Fruit fly (Drosophila melanogaster) whole organism, embryonic: ENCODE measurements around the gene Ankle2.

ENCODE experiments used
- Atf6 ChIP-seq: fragments of 200-800 bp; sonication (Bioruptor generic); IDR thresholded peaks from 2 replicates; pipeline ENCODE4 v1.3.6; 2022; ENCODE audit warnings: missing biosample characterization, missing genetic modification characterization
- Bdp1 ChIP-seq: fragments of 200-800 bp; sonication (Bioruptor generic); optimal IDR thresholded peaks from 3 replicates; lab custom pipeline; 2016; ENCODE audit warnings: missing biosample characterization, missing genetic modification characterization
- CG10366 ChIP-seq: fragments of 200-800 bp; sonication (Bioruptor generic); IDR thresholded peaks from 2 replicates; pipeline ENCODE4 v1.3.6; 2022; ENCODE audit warnings: missing biosample characterization, missing genetic modification characterization
- CG10462 ChIP-seq: fragments of 200-800 bp; sonication (Bioruptor generic); optimal IDR thresholded peaks from 2 replicates; lab custom pipeline; 2016; ENCODE audit warnings: missing biosample characterization, missing genetic modification characterization
- CG10654 ChIP-seq: fragments of 200-800 bp; sonication (Bioruptor generic); optimal IDR thresholded peaks from 2 replicates; lab custom pipeline; 2016; ENCODE audit warnings: missing biosample characterization, missing genetic modification characterization
- CG10959 ChIP-seq: fragments of 200-800 bp; sonication (Bioruptor generic); IDR thresholded peaks from 2 replicates; pipeline ENCODE4 v1.3.6; 2022; ENCODE audit warnings: missing biosample characterization, missing genetic modification characterization
- CG11398 ChIP-seq: fragments of 200-800 bp; sonication (Bioruptor generic); optimal IDR thresholded peaks from 2 replicates; lab custom pipeline; 2016; ENCODE audit warnings: missing biosample characterization, missing genetic modification characterization
- CG11560 ChIP-seq: fragments of 200-800 bp; sonication (Bioruptor generic); IDR thresholded peaks from 3 replicates; pipeline ENCODE4 v1.3.6; 2022; ENCODE audit warnings: missing biosample characterization, missing genetic modification characterization
- CG13624 ChIP-seq: fragments of 200-800 bp; sonication (Bioruptor generic); optimal IDR thresholded peaks from 2 replicates; lab custom pipeline; 2016; ENCODE audit warnings: missing biosample characterization, missing genetic modification characterization
- CG1603 ChIP-seq: fragments of 200-800 bp; sonication (Bioruptor generic); optimal IDR thresholded peaks from 2 replicates; lab custom pipeline; 2019; ENCODE audit warnings: missing biosample characterization, mild to moderate bottlenecking, missing genetic modification characterization, moderate library complexity
- CG17186 ChIP-seq: fragments of 200-800 bp; sonication (Bioruptor generic); optimal IDR thresholded peaks from 3 replicates; lab custom pipeline; 2017; ENCODE audit warnings: missing biosample characterization, missing genetic modification reagents, missing genetic modification characterization
- CG31388 ChIP-seq: fragments of 200-800 bp; sonication (Bioruptor generic); optimal IDR thresholded peaks from 2 replicates; lab custom pipeline; 2016; ENCODE audit warnings: missing biosample characterization, missing genetic modification characterization
- CG3726 ChIP-seq: fragments of 200-800 bp; sonication (Bioruptor generic); IDR thresholded peaks from 3 replicates; pipeline ENCODE4, ENCODE4 v1.3.6; 2022; ENCODE audit warnings: missing biosample characterization, missing genetic modification characterization
- CG4820 ChIP-seq: fragments of 200-800 bp; sonication (Bioruptor generic); optimal IDR thresholded peaks from 3 replicates; lab custom pipeline; 2016; ENCODE audit warnings: missing biosample characterization, missing genetic modification characterization
- CG7786 ChIP-seq: fragments of 200-800 bp; sonication (Bioruptor generic); optimal IDR thresholded peaks from 2 replicates; lab custom pipeline; 2016; ENCODE audit warnings: missing biosample characterization, missing genetic modification characterization
- CG8281 ChIP-seq: fragments of 200-800 bp; sonication (Bioruptor generic); optimal IDR thresholded peaks from 2 replicates; lab custom pipeline; 2018; ENCODE audit warnings: missing biosample characterization, mild to moderate bottlenecking, missing genetic modification characterization, moderate library complexity
- CG9437 ChIP-seq: fragments of 200-800 bp; sonication (Bioruptor generic); optimal IDR thresholded peaks from 2 replicates; lab custom pipeline; 2018; ENCODE audit warnings: missing biosample characterization, mild to moderate bottlenecking, missing genetic modification characterization
- Dip2 ChIP-seq: fragments of 200-800 bp; sonication (Bioruptor generic); IDR thresholded peaks from 2 replicates; pipeline ENCODE4 v1.3.6; 2022; ENCODE audit warnings: missing biosample characterization, missing genetic modification characterization
- Gug ChIP-seq: fragments of 200-800 bp; sonication (Bioruptor generic); IDR thresholded peaks from 4 replicates; pipeline ENCODE4 v1.3.6; 2022; ENCODE audit warnings: missing biosample characterization, missing genetic modification characterization
- Hmx ChIP-seq: fragments of 200-800 bp; sonication (Bioruptor generic); optimal IDR thresholded peaks from 2 replicates; lab custom pipeline; 2016; ENCODE audit warnings: missing biosample characterization, missing genetic modification characterization
- Mrtf ChIP-seq: fragments of 200-800 bp; sonication (Bioruptor generic); IDR thresholded peaks from 3 replicates; pipeline ENCODE4 v1.3.6; 2022; ENCODE audit warnings: missing biosample characterization, missing genetic modification characterization
- NC2β ChIP-seq: fragments of 200-800 bp; sonication (Bioruptor generic); optimal IDR thresholded peaks from 2 replicates; lab custom pipeline; 2016; ENCODE audit warnings: missing biosample characterization, missing genetic modification characterization
- Rx ChIP-seq: fragments of 200-800 bp; sonication (Bioruptor generic); IDR thresholded peaks from 2 replicates; pipeline ENCODE4 v1.3.6; 2022; ENCODE audit warnings: missing biosample characterization, missing genetic modification characterization
- Sin3A ChIP-seq: fragments of >200 bp; optimal IDR thresholded peaks from 2 replicates; lab custom pipeline; 2018
- Sry-δ ChIP-seq: fragments of 200-800 bp; sonication (Bioruptor generic); optimal IDR thresholded peaks from 2 replicates; lab custom pipeline; 2016; ENCODE audit warnings: missing biosample characterization, missing genetic modification characterization
- ac ChIP-seq: fragments of 200-800 bp; sonication (Bioruptor generic); optimal IDR thresholded peaks from 3 replicates; lab custom pipeline; 2017; ENCODE audit warnings: missing biosample characterization, mild to moderate bottlenecking, missing genetic modification characterization
- amos ChIP-seq: fragments of 200-800 bp; sonication (Bioruptor generic); IDR thresholded peaks from 2 replicates; pipeline ENCODE4 v1.3.6; 2022; ENCODE audit warnings: missing biosample characterization, missing genetic modification characterization; ENCODE audit not compliant: partially characterized antibody
- caup ChIP-seq: fragments of 200-800 bp; sonication (Bioruptor generic); optimal IDR thresholded peaks from 3 replicates; lab custom pipeline; 2017; ENCODE audit warnings: missing biosample characterization, mild to moderate bottlenecking, missing genetic modification characterization, moderate library complexity; ENCODE audit not compliant: severe bottlenecking
- chif ChIP-seq, 2 experiments: fragments of 200-800 bp; sonication (Bioruptor generic); optimal IDR thresholded peaks; 3 replicates each; lab custom pipeline; 2016; ENCODE audit warnings: missing biosample characterization in 2 of 2, missing genetic modification characterization in 2 of 2
- crc ChIP-seq: fragments of 200-800 bp; sonication (Bioruptor generic); optimal IDR thresholded peaks from 2 replicates; lab custom pipeline; 2016; ENCODE audit warnings: missing biosample characterization, missing genetic modification characterization
- croc ChIP-seq: fragments of 200-800 bp; sonication (Bioruptor generic); conservative IDR thresholded peaks from 3 replicates; pipeline ENCODE4 v1.3.6; 2022; ENCODE audit warnings: missing biosample characterization, missing genetic modification characterization
- exex ChIP-seq: fragments of 200-800 bp; sonication (Bioruptor generic); optimal IDR thresholded peaks from 4 replicates; lab custom pipeline; 2018; ENCODE audit warnings: missing biosample characterization, mild to moderate bottlenecking, missing genetic modification characterization, moderate library complexity
- grau ChIP-seq: fragments of 200-800 bp; optimal IDR thresholded peaks from 3 replicates; lab custom pipeline; 2019; ENCODE audit warnings: missing biosample characterization, mild to moderate bottlenecking, missing genetic modification characterization, moderate library complexity
- gt ChIP-seq: fragments of 200-800 bp; sonication (Bioruptor generic); IDR thresholded peaks from 2 replicates; pipeline ENCODE4 v1.3.6; 2022; ENCODE audit warnings: missing biosample characterization, missing genetic modification characterization
- h ChIP-seq: fragments of >200 bp; optimal IDR thresholded peaks from 2 replicates; lab custom pipeline; 2017
- hkb ChIP-seq, 2 experiments: fragments of 200-800 bp in 1 of 2; fragments of >200 bp in 1 of 2; sonication (Bioruptor generic) in 1 of 2; IDR thresholded peaks in 1 of 2; optimal IDR thresholded peaks in 1 of 2; 2 replicates each; pipeline versions ENCODE4 v1.3.6 to Lab custom; 2017 to 2022; ENCODE audit warnings: missing biosample characterization in 1 of 2, missing genetic modification characterization in 1 of 2
- hth ChIP-seq: fragments of >200 bp; optimal IDR thresholded peaks from 2 replicates; lab custom pipeline; 2017; ENCODE audit warnings: inconsistent platforms
- klu ChIP-seq: fragments of 200-800 bp; sonication (Bioruptor generic); IDR thresholded peaks from 2 replicates; pipeline ENCODE4 v1.3.6; 2022; ENCODE audit warnings: missing biosample characterization, missing genetic modification characterization
- lmd ChIP-seq: fragments of 200-800 bp; sonication (Bioruptor generic); IDR thresholded peaks from 2 replicates; pipeline ENCODE4 v1.3.6; 2022; ENCODE audit warnings: missing biosample characterization, missing genetic modification characterization
- lola ChIP-seq, 3 experiments: fragments of >200 bp in 2 of 3; fragments of 200-800 bp in 1 of 3; sonication (Bioruptor generic) in 1 of 3; optimal IDR thresholded peaks; 2 replicates each; lab custom pipeline; 2017 to 2019; ENCODE audit warnings: missing biosample characterization in 3 of 3, missing genetic modification characterization in 3 of 3, mild to moderate bottlenecking in 1 of 3, moderate library complexity in 1 of 3
- nerfin-1 ChIP-seq: fragments of 200-800 bp; sonication (Bioruptor generic); optimal IDR thresholded peaks from 3 replicates; lab custom pipeline; 2019; ENCODE audit warnings: missing biosample characterization, mild to moderate bottlenecking, missing genetic modification characterization, moderate library complexity
- org-1 ChIP-seq: fragments of 200-800 bp; sonication (Bioruptor generic); optimal IDR thresholded peaks from 2 replicates; lab custom pipeline; 2017; ENCODE audit warnings: missing biosample characterization, missing genetic modification characterization
- p53 ChIP-seq: fragments of 200-800 bp; sonication (Bioruptor generic); optimal IDR thresholded peaks from 2 replicates; lab custom pipeline; 2016; ENCODE audit warnings: missing biosample characterization, missing genetic modification characterization
- slbo ChIP-seq: fragments of 200-800 bp; sonication (Bioruptor generic); IDR thresholded peaks from 2 replicates; pipeline ENCODE4 v1.3.6; 2022; ENCODE audit warnings: missing biosample characterization, missing genetic modification characterization
- so ChIP-seq: fragments of 200-800 bp; sonication (Bioruptor generic); IDR thresholded peaks from 3 replicates; pipeline ENCODE4 v1.3.6; 2022; ENCODE audit warnings: missing biosample characterization, missing genetic modification characterization
- tap ChIP-seq: fragments of 200-800 bp; optimal IDR thresholded peaks from 3 replicates; lab custom pipeline; 2019; ENCODE audit warnings: missing biosample characterization, mild to moderate bottlenecking, missing genetic modification characterization, moderate library complexity
- tgo ChIP-seq: fragments of 200-800 bp; sonication (Bioruptor generic); IDR thresholded peaks from 3 replicates; pipeline ENCODE4 v1.3.6; 2022; ENCODE audit warnings: missing biosample characterization, missing genetic modification characterization
- tio ChIP-seq: fragments of 200-800 bp; sonication (Bioruptor generic); optimal IDR thresholded peaks from 2 replicates; lab custom pipeline; 2017; ENCODE audit warnings: missing biosample characterization, missing genetic modification characterization, inconsistent platforms
- trh ChIP-seq: fragments of 200-800 bp; sonication (Bioruptor generic); optimal IDR thresholded peaks from 2 replicates; lab custom pipeline; 2016; ENCODE audit warnings: missing biosample characterization, missing genetic modification characterization
- wek ChIP-seq: fragments of 200-800 bp; sonication (Bioruptor generic); optimal IDR thresholded peaks from 3 replicates; lab custom pipeline; 2018; ENCODE audit warnings: missing biosample characterization, mild to moderate bottlenecking, missing genetic modification characterization, moderate library complexity
- zf30C ChIP-seq: fragments of 200-800 bp; sonication (Bioruptor generic); optimal IDR thresholded peaks from 3 replicates; lab custom pipeline; 2018; ENCODE audit warnings: missing biosample characterization, mild to moderate bottlenecking, missing genetic modification characterization

Gene Ankle2

DNA sequence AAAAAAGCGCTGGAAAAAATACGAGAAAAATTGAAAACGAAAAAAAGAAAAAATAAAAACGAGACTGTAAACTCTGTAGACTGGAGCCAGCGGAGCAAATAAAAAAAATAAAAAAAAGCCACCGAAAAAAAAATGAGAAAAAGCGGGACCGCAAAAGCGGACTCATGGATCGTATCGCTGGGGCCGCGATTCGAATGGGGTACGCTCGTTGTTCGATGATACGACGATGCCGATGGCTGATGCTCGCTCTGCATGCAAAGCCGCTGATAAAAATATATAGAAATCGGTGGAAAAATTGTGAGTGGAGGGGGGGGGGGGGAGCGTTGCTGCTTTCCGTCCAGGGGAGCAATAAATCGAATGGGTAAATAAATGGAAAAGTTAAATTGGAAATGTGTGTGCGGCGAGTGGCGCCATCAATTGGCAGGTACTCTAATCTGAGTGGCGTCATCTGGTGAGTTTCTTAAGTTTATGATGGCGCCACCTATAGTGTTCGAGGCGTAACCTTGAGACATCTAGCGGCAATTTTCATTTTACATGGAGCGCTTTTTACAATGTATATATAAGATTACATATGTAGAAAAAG is 47.4 kb downstream of the Ankle2 start (continued):
- peak; percentile 25 for TF ChIP-seq tio (GFP tag; lab: Kevin White, UChicago)
- TF ChIP-seq Sin3A (lab: Kevin White, UChicago) = no peak
- peak; percentile 31 for TF ChIP-seq CG10654
- TF ChIP-seq slbo = peak; percentile 92
- no peak for TF ChIP-seq CG17186 (GFP tag; lab: Kevin White, UChicago)
- peak; percentile 76 for TF ChIP-seq CG10366 (GFP tag; lab: Robert Waterston, UW)
- TF ChIP-seq CG10959 (GFP tag; lab: Robert Waterston, UW) = peak; percentile 88
- TF ChIP-seq CG4820 (GFP tag; lab: Kevin White, UChicago) = peak; percentile 41
- peak; percentile 56 to 72 for TF ChIP-seq chif (GFP tag; optimal IDR thresholded peaks at IDR 0.05; lab: Kevin White, UChicago)
- no peak for TF ChIP-seq crc (GFP tag; lab: Kevin White, UChicago)
- TF ChIP-seq Sry-δ (GFP tag; lab: Kevin White, UChicago) = no peak
- no peak for TF ChIP-seq trh (GFP tag; lab: Kevin White, UChicago)
- peak in 1 of 3 experiments; percentile 27 for TF ChIP-seq lola (GFP tag; optimal IDR thresholded peaks at IDR 0.05; lab: Kevin White, UChicago)
- TF ChIP-seq caup (GFP tag; lab: Kevin White, UChicago) = peak; percentile 62
- TF ChIP-seq CG7786 = peak; percentile 0
- TF ChIP-seq wek (GFP tag; lab: Kevin White, UChicago) = peak; percentile 52
- no peak for TF ChIP-seq CG8281 (tag; lab: Kevin White, UChicago)
- no peak for TF ChIP-seq hkb (optimal IDR thresholded peaks at IDR 0.05; lab: Kevin White, UChicago)
- no peak for TF ChIP-seq hkb (GFP tag; IDR thresholded peaks at IDR 0.05; lab: Robert Waterston, UW)
- TF ChIP-seq Gug (GFP tag; lab: Robert Waterston, UW) = peak; percentile 86
- peak; percentile 54; the same call in 1 of the 2 replicates for TF ChIP-seq gt (GFP tag; lab: Robert Waterston, UW)
- TF ChIP-seq so (GFP tag; lab: Robert Waterston, UW) = peak; percentile 18; the same call in 1 of the 3 replicates
- peak; percentile 60 for TF ChIP-seq croc
- TF ChIP-seq CG11398 = no peak
- TF ChIP-seq klu (GFP tag; lab: Robert Waterston, UW) = peak; percentile 23; the same call in 1 of the 2 replicates
- TF ChIP-seq Mrtf (GFP tag; lab: Robert Waterston, UW) = peak; percentile 93
- TF ChIP-seq CG3726 (GFP tag; lab: Robert Waterston, UW) = peak; percentile 84
- 0 out of 2 replicates have a peak, but pooled peaks have one; percentile 15 for TF ChIP-seq Atf6
- TF ChIP-seq h (lab: Kevin White, UChicago) = no peak
- TF ChIP-seq Bdp1 (GFP tag; lab: Kevin White, UChicago) = peak; percentile 20
- TF ChIP-seq hth = no peak
- peak; percentile 29 for TF ChIP-seq org-1 (GFP tag; lab: Kevin White, UChicago)
- no peak for TF ChIP-seq p53 (GFP tag; lab: Kevin White, UChicago)
- TF ChIP-seq CG13624 = peak; percentile 20
- no peak for TF ChIP-seq exex (tag; lab: Kevin White, UChicago)
- peak; percentile 71 for TF ChIP-seq CG1603 (tag; lab: Kevin White, UChicago)
- peak; percentile 77 for TF ChIP-seq Rx
- peak; percentile 59 for TF ChIP-seq grau (tag; lab: Kevin White, UChicago)
- TF ChIP-seq Hmx (GFP tag; lab: Kevin White, UChicago) = no peak
- no peak for TF ChIP-seq CG31388 (GFP tag; lab: Kevin White, UChicago)
- TF ChIP-seq tap (tag; lab: Kevin White, UChicago) = no peak
- TF ChIP-seq CG10462 (GFP tag; lab: Kevin White, UChicago) = no peak
- TF ChIP-seq tgo (GFP tag; lab: Robert Waterston, UW) = peak; percentile 71
- TF ChIP-seq ac = no peak
- TF ChIP-seq nerfin-1 (tag; lab: Kevin White, UChicago) = no peak
- no peak for TF ChIP-seq Dip2 (GFP tag; lab: Robert Waterston, UW)
- TF ChIP-seq CG9437 = peak; percentile 8
- no peak for TF ChIP-seq zf30C (GFP tag; lab: Kevin White, UChicago)
- peak; percentile 74; the same call in 2 of the 3 replicates for TF ChIP-seq CG11560
- TF ChIP-seq NC2β (GFP tag; lab: Kevin White, UChicago) = no peak
- TF ChIP-seq amos (GFP tag; lab: Robert Waterston, UW) = peak; percentile 55
- TF ChIP-seq lmd (GFP tag; lab: Robert Waterston, UW) = peak; percentile 86
